Fruit fly (Drosophila melanogaster) whole organism, embryonic: ENCODE results near the gene Cpr30B.

Experiments used
- Ada2b ChIP-seq: fragments of 200-800 bp; sonication (Bioruptor generic); IDR thresholded peaks from 2 replicates; pipeline ENCODE4 v1.3.6; 2022; ENCODE audit warnings: missing biosample characterization, missing genetic modification characterization
- Aef1 ChIP-seq: fragments of 200-800 bp; sonication (Bioruptor generic); IDR thresholded peaks from 3 replicates; pipeline ENCODE4 v1.3.6; 2022; ENCODE audit warnings: missing biosample characterization, missing genetic modification characterization
- BEAF-32 ChIP-seq: fragments of 200-800 bp; sonication (Bioruptor generic); optimal IDR thresholded peaks from 3 replicates; lab custom pipeline; 2017; ENCODE audit warnings: missing biosample characterization, missing genetic modification characterization, mild to moderate bottlenecking, moderate library complexity, missing genetic modification reagents
- C15 ChIP-seq: fragments of 200-800 bp; sonication (Bioruptor generic); IDR thresholded peaks from 3 replicates; pipeline ENCODE4 v1.3.6; 2022; ENCODE audit warnings: missing biosample characterization, missing genetic modification characterization
- CG10147 ChIP-seq: fragments of 200-800 bp; sonication (Bioruptor generic); optimal IDR thresholded peaks from 2 replicates; lab custom pipeline; 2019; ENCODE audit warnings: missing biosample characterization, mild to moderate bottlenecking, missing genetic modification characterization, moderate library complexity
- CG1024 ChIP-seq: fragments of 200-800 bp; sonication (Bioruptor generic); IDR thresholded peaks from 2 replicates; pipeline ENCODE4 v1.3.6; 2022; ENCODE audit warnings: missing biosample characterization, missing genetic modification characterization
- CG11723 ChIP-seq: fragments of 200-800 bp; sonication (Bioruptor generic); optimal IDR thresholded peaks from 2 replicates; lab custom pipeline; 2017; ENCODE audit warnings: missing biosample characterization, mild to moderate bottlenecking, missing genetic modification characterization
- CG12236 ChIP-seq: fragments of 200-800 bp; sonication (Bioruptor generic); optimal IDR thresholded peaks from 2 replicates; lab custom pipeline; 2016; ENCODE audit warnings: missing biosample characterization, missing genetic modification characterization
- CG13894 ChIP-seq: fragments of 200-800 bp; sonication (Bioruptor generic); optimal IDR thresholded peaks from 3 replicates; lab custom pipeline; 2018; ENCODE audit warnings: missing biosample characterization, mild to moderate bottlenecking, missing genetic modification characterization, moderate library complexity
- CG15479 ChIP-seq: fragments of 200-800 bp; sonication (Bioruptor generic); optimal IDR thresholded peaks from 3 replicates; lab custom pipeline; 2019; ENCODE audit warnings: missing biosample characterization, mild to moderate bottlenecking, missing genetic modification characterization, moderate library complexity
- CG18764 ChIP-seq: fragments of 200-800 bp; sonication (Bioruptor generic); optimal IDR thresholded peaks from 3 replicates; lab custom pipeline; 2016; ENCODE audit warnings: missing biosample characterization, missing genetic modification characterization
- CG30403 ChIP-seq: fragments of 200-800 bp; sonication (Bioruptor generic); optimal IDR thresholded peaks from 3 replicates; lab custom pipeline; 2016; ENCODE audit warnings: missing biosample characterization, missing genetic modification characterization
- CG4707 ChIP-seq: fragments of 200-800 bp; sonication (Bioruptor generic); optimal IDR thresholded peaks from 2 replicates; lab custom pipeline; 2018; ENCODE audit warnings: missing biosample characterization, mild to moderate bottlenecking, missing genetic modification characterization, moderate library complexity
- CG4730 ChIP-seq: fragments of 200-800 bp; sonication (Bioruptor generic); IDR thresholded peaks from 2 replicates; pipeline ENCODE4 v1.3.6; 2022; ENCODE audit warnings: missing biosample characterization, missing genetic modification characterization
- CG7928 ChIP-seq: fragments of 200-800 bp; sonication (Bioruptor generic); optimal IDR thresholded peaks from 2 replicates; lab custom pipeline; 2017; ENCODE audit warnings: missing biosample characterization, mild to moderate bottlenecking, missing genetic modification characterization
- CG9817 ChIP-seq: fragments of 200-800 bp; sonication (Bioruptor generic); optimal IDR thresholded peaks from 2 replicates; lab custom pipeline; 2018; ENCODE audit warnings: missing biosample characterization, mild to moderate bottlenecking, missing genetic modification characterization, moderate library complexity
- CG9876 ChIP-seq: fragments of 200-800 bp; sonication (Bioruptor generic); optimal IDR thresholded peaks from 2 replicates; lab custom pipeline; 2016; ENCODE audit warnings: missing biosample characterization, missing genetic modification characterization
- CTCF ChIP-seq: fragments of 200-800 bp; sonication (Bioruptor generic); optimal IDR thresholded peaks from 2 replicates; lab custom pipeline; 2017; ENCODE audit warnings: missing biosample characterization, mild to moderate bottlenecking, missing genetic modification characterization, moderate library complexity
- CrebB ChIP-seq: fragments of 200-800 bp; sonication (Bioruptor generic); optimal IDR thresholded peaks from 3 replicates; lab custom pipeline; 2018; ENCODE audit warnings: missing biosample characterization, mild to moderate bottlenecking, missing genetic modification characterization
- Dad ChIP-seq: fragments of 200-800 bp; sonication (Bioruptor generic); optimal IDR thresholded peaks from 3 replicates; lab custom pipeline; 2016; ENCODE audit warnings: missing biosample characterization, missing genetic modification characterization
- Dip2 ChIP-seq: fragments of 200-800 bp; sonication (Bioruptor generic); IDR thresholded peaks from 2 replicates; pipeline ENCODE4 v1.3.6; 2022; ENCODE audit warnings: missing biosample characterization, missing genetic modification characterization
- HLH54F ChIP-seq: fragments of 200-800 bp; sonication (Bioruptor generic); optimal IDR thresholded peaks from 3 replicates; lab custom pipeline; 2016; ENCODE audit warnings: missing biosample characterization, missing genetic modification characterization
- Hsf ChIP-seq: fragments of 200-800 bp; sonication (Bioruptor generic); optimal IDR thresholded peaks from 3 replicates; lab custom pipeline; 2016; ENCODE audit warnings: missing biosample characterization, missing genetic modification characterization
- NfI ChIP-seq: fragments of 200-800 bp; sonication (Bioruptor generic); optimal IDR thresholded peaks from 3 replicates; lab custom pipeline; 2018; ENCODE audit warnings: missing biosample characterization, mild to moderate bottlenecking, missing genetic modification characterization, moderate library complexity
- Rfx ChIP-seq: fragments of 200-800 bp; sonication (Bioruptor generic); IDR thresholded peaks from 2 replicates; pipeline ENCODE4 v1.3.6; 2022; ENCODE audit warnings: missing biosample characterization, missing genetic modification characterization
- Sox100B ChIP-seq: fragments of 200-800 bp; sonication (Bioruptor generic); optimal IDR thresholded peaks from 3 replicates; lab custom pipeline; 2018; ENCODE audit warnings: missing biosample characterization, mild to moderate bottlenecking, missing genetic modification characterization
- YL-1 ChIP-seq: fragments of 200-800 bp; sonication (Bioruptor generic); optimal IDR thresholded peaks from 3 replicates; lab custom pipeline; 2017; ENCODE audit warnings: missing biosample characterization, mild to moderate bottlenecking, missing genetic modification characterization
- ase ChIP-seq: fragments of 200-800 bp; sonication (Bioruptor generic); IDR thresholded peaks from 3 replicates; pipeline ENCODE4 v1.3.6; 2022; ENCODE audit warnings: missing biosample characterization, missing genetic modification characterization
- bab2 ChIP-seq: fragments of 200-800 bp; sonication (Bioruptor generic); optimal IDR thresholded peaks from 2 replicates; lab custom pipeline; 2016; ENCODE audit warnings: missing biosample characterization, missing genetic modification characterization
- chinmo ChIP-seq: fragments of 200-800 bp; sonication (Bioruptor generic); IDR thresholded peaks from 4 replicates; pipeline ENCODE4 v1.3.6; 2022; ENCODE audit warnings: missing biosample characterization, missing genetic modification characterization; ENCODE audit not compliant: partially characterized antibody
- disco-r ChIP-seq: fragments of 200-800 bp; sonication (Bioruptor generic); optimal IDR thresholded peaks from 2 replicates; lab custom pipeline; 2016; ENCODE audit warnings: missing biosample characterization, missing genetic modification characterization
- jing ChIP-seq: fragments of 200-800 bp; sonication (Bioruptor generic); optimal IDR thresholded peaks from 2 replicates; lab custom pipeline; 2018; ENCODE audit warnings: missing biosample characterization, mild to moderate bottlenecking, missing genetic modification characterization
- knrl ChIP-seq: fragments of 200-800 bp; sonication (Bioruptor generic); IDR thresholded peaks from 3 replicates; pipeline ENCODE4 v1.3.6; 2022; ENCODE audit warnings: missing biosample characterization, missing genetic modification characterization; ENCODE audit not compliant: partially characterized antibody
- lilli ChIP-seq: fragments of 200-800 bp; sonication (Bioruptor generic); optimal IDR thresholded peaks from 3 replicates; lab custom pipeline; 2016; ENCODE audit warnings: missing biosample characterization, missing genetic modification characterization
- mam ChIP-seq: fragments of 200-800 bp; sonication (Bioruptor generic); optimal IDR thresholded peaks from 3 replicates; lab custom pipeline; 2016; ENCODE audit warnings: missing biosample characterization, missing genetic modification characterization
- mirr ChIP-seq: fragments of 200-800 bp; sonication (Bioruptor generic); optimal IDR thresholded peaks from 3 replicates; lab custom pipeline; 2018; ENCODE audit warnings: missing biosample characterization, mild to moderate bottlenecking, missing genetic modification characterization
- nau ChIP-seq: fragments of 200-800 bp; sonication (Bioruptor generic); optimal IDR thresholded peaks from 3 replicates; lab custom pipeline; 2017; ENCODE audit warnings: missing biosample characterization, mild to moderate bottlenecking, missing genetic modification characterization, missing genetic modification reagents
- org-1 ChIP-seq: fragments of 200-800 bp; sonication (Bioruptor generic); optimal IDR thresholded peaks from 2 replicates; lab custom pipeline; 2017; ENCODE audit warnings: missing biosample characterization, missing genetic modification characterization
- pan ChIP-seq, 4 experiments: fragments of >200 bp in 3 of 4; fragments of 200-800 bp in 1 of 4; sonication (Bioruptor generic) in 1 of 4; optimal IDR thresholded peaks in 3 of 4; IDR thresholded peaks in 1 of 4; 2 replicates each; pipeline versions ENCODE4 v1.3.6 to Lab custom; 2017 to 2022; ENCODE audit warnings: missing biosample characterization in 2 of 4, missing genetic modification characterization in 2 of 4, mixed read lengths in 1 of 4
- phol ChIP-seq: fragments of 200-800 bp; sonication (Bioruptor generic); optimal IDR thresholded peaks from 3 replicates; lab custom pipeline; 2018; ENCODE audit warnings: missing biosample characterization, mild to moderate bottlenecking, missing genetic modification characterization, moderate library complexity
- ranshi ChIP-seq: fragments of 200-800 bp; sonication (Bioruptor generic); IDR thresholded peaks from 2 replicates; pipeline ENCODE4 v1.3.6; 2022; ENCODE audit warnings: missing biosample characterization, missing genetic modification characterization
- sens ChIP-seq: fragments of 200-800 bp; sonication (Bioruptor generic); peaks from one replicate; lab custom pipeline; 2016; ENCODE audit warnings: missing biosample characterization, missing genetic modification characterization
- sim ChIP-seq: fragments of 200-800 bp; sonication (Bioruptor generic); IDR thresholded peaks from 2 replicates; pipeline ENCODE4 v1.3.6; 2022; ENCODE audit warnings: missing biosample characterization, missing genetic modification characterization
- toy ChIP-seq: fragments of 200-800 bp; sonication (Bioruptor generic); IDR thresholded peaks from 2 replicates; pipeline ENCODE4 v1.3.6; 2022; ENCODE audit warnings: missing biosample characterization, missing genetic modification characterization
- ttk ChIP-seq: fragments of 200-800 bp; sonication (Bioruptor generic); IDR thresholded peaks from 2 replicates; pipeline ENCODE4 v2.1.2; 2022; ENCODE audit warnings: missing biosample characterization, missing genetic modification characterization
- twi ChIP-seq: fragments of 200-800 bp; optimal IDR thresholded peaks from 2 replicates; lab custom pipeline; 2019; ENCODE audit warnings: missing biosample characterization, mild to moderate bottlenecking, missing genetic modification characterization, moderate library complexity
- vfl ChIP-seq: fragments of 200-800 bp; sonication (Bioruptor generic); optimal IDR thresholded peaks from 2 replicates; lab custom pipeline; 2016; ENCODE audit warnings: missing biosample characterization, missing genetic modification characterization
- vvl ChIP-seq: fragments of 200-800 bp; sonication (Bioruptor generic); IDR thresholded peaks from 2 replicates; pipeline ENCODE4 v1.3.6; 2022; ENCODE audit warnings: missing biosample characterization, missing genetic modification characterization
- zf30C ChIP-seq: fragments of 200-800 bp; sonication (Bioruptor generic); optimal IDR thresholded peaks from 3 replicates; lab custom pipeline; 2018; ENCODE audit warnings: missing biosample characterization, mild to moderate bottlenecking, missing genetic modification characterization

Cpr30B gene

dm6 chr2L:9569588-9570434 lies 27.1 kb downstream of the Cpr30B start (continued):
- TF ChIP-seq jing (peak; percentile 81), vfl (GFP tag; lab: Kevin White, UChicago) (peak; percentile 92), CG1024 (peak; percentile 77), Dip2 (GFP tag; lab: Robert Waterston, UW) (peak; percentile 35; the same call in 1 of the 2 replicates), HLH54F (peak; percentile 87), CG4707 (GFP tag; lab: Kevin White, UChicago) (peak; percentile 85), CG9876 (GFP tag; lab: Kevin White, UChicago) (peak; percentile 66), Hsf (GFP tag; lab: Kevin White, UChicago) (peak; percentile 90), sens (GFP tag; lab: Kevin White, UChicago) (peak; percentile 96), CG11723 (GFP tag; lab: Kevin White, UChicago) (peak; percentile 93), pan (optimal IDR thresholded peaks at IDR 0.05; lab: Kevin White, UChicago) (no peak), pan (GFP tag; optimal IDR thresholded peaks at IDR 0.05 in 1 of 2, IDR thresholded peaks at IDR 0.05 in 1 of 2) (peak in 1 of 2 experiments; percentile 93), mam (GFP tag; lab: Kevin White, UChicago) (peak; percentile 83), CG18764 (GFP tag; lab: Kevin White, UChicago) (peak; percentile 92), Dad (GFP tag; lab: Kevin White, UChicago) (peak; percentile 80), CG7928 (GFP tag; lab: Kevin White, UChicago) (peak; percentile 77), toy (GFP tag; lab: Robert Waterston, UW) (peak; percentile 72), ranshi (peak; percentile 86), CG9817 (tag; lab: Kevin White, UChicago) (peak; percentile 93), mirr (GFP tag; lab: Kevin White, UChicago) (peak; percentile 64), NfI (peak; percentile 96), CG13894 (tag; lab: Kevin White, UChicago) (peak; percentile 94), CG15479 (GFP tag; lab: Kevin White, UChicago) (peak; percentile 91), CG4730 (GFP tag; lab: Robert Waterston, UW) (peak; percentile 74), zf30C (GFP tag; lab: Kevin White, UChicago) (no peak), lilli (peak; percentile 95), chinmo (GFP tag; lab: Robert Waterston, UW) (no peak), CG10147 (GFP tag; lab: Kevin White, UChicago) (peak; percentile 97), bab2 (GFP tag; lab: Kevin White, UChicago) (peak; percentile 69), CrebB (tag; lab: Kevin White, UChicago) (peak; percentile 83), nau (GFP tag; lab: Kevin White, UChicago) (peak; percentile 95), disco-r (peak; percentile 78), CG30403 (GFP tag; lab: Kevin White, UChicago) (peak; percentile 98), C15 (GFP tag; lab: Robert Waterston, UW) (peak; percentile 71; the same call in 2 of the 3 replicates), Aef1 (GFP tag; lab: Robert Waterston, UW) (peak; percentile 82), Rfx (GFP tag; lab: Robert Waterston, UW) (peak; percentile 92), BEAF-32 (GFP tag; lab: Kevin White, UChicago) (peak; percentile 19), phol (peak; percentile 96), ase (GFP tag; lab: Robert Waterston, UW) (peak; percentile 86), YL-1 (GFP tag; lab: Kevin White, UChicago) (peak; percentile 83), org-1 (peak; percentile 97), vvl (GFP tag; lab: Robert Waterston, UW) (peak; percentile 92), CTCF (peak; percentile 65), sim (peak; percentile 76; the same call in 1 of the 2 replicates), ttk (GFP tag; lab: Robert Waterston, UW) (peak; percentile 72), Ada2b (GFP tag; lab: Robert Waterston, UW) (peak; percentile 87), Sox100B (GFP tag; lab: Kevin White, UChicago) (peak; percentile 98), knrl (GFP tag; lab: Robert Waterston, UW) (0 out of 3 replicates have a peak, but pooled peaks have one; percentile 46), twi (tag; lab: Kevin White, UChicago) (peak; percentile 92), CG12236 (GFP tag; lab: Kevin White, UChicago) (peak; percentile 37)
